Worm (Caenorhabditis elegans) whole organism, L1 larva: ENCODE measurements around the gene gst-31.

Experiments
- mab-9 ChIP-seq: fragments of 200-800 bp; sonication (Bioruptor generic); IDR thresholded peaks from 2 replicates; pipeline ENCODE4 v1.3.6; 2022; ENCODE audit warnings: missing genetic modification reagents, missing genetic modification characterization, missing compliant biosample characterization
- unc-130 ChIP-seq: fragments of 150-350 bp; optimal IDR thresholded peaks from 2 replicates; lab custom pipeline; 2017; ENCODE audit warnings: missing biosample characterization, missing genetic modification characterization, inconsistent platforms

DNA sequence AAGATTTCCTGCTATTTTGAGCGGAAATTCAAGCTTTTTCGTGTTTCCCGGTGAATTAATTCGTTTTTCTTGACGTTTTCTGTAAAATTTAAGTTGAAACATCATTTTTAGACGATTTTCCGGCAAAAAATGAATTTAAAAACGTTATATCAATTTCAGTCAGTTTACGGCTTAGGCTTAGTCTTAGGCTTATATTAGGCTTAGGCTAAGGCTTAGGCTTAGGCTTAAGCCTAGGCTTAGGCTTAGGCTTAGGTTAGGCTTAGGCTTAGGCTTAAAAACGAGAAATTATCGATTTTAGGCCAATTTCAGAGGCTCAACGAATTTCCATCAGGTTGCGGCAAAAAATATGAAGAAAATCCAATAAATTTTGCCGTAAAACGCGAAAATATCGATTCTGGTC, 34.1 kb upstream of the gst-31 start:
- no peak for TF ChIP-seq unc-130 (tag; lab: Kevin White, UChicago)
- TF ChIP-seq mab-9 (GFP tag; lab: Robert Waterston, UW) = no peak
